Fruit fly (Drosophila melanogaster): ENCODE measurements around the gene CG14810.

dm6 chrX:1842875-1843274 lies 22.7 kb upstream of the CG14810 start:
- TF ChIP-seq usp (GFP tag; optimal IDR thresholded peaks at IDR 0.05) (no peak), psq (optimal IDR thresholded peaks at IDR 0.05) (no peak), CG8478 (optimal IDR thresholded peaks at IDR 0.05) (no peak), Dll (optimal IDR thresholded peaks at IDR 0.05) (no peak), pan (optimal IDR thresholded peaks at IDR 0.05) (no peak)

Data from whole organism.